Worm (Caenorhabditis elegans): ENCODE data around the gene K10D2.5.

- no peak for TF ChIP-seq unc-39 (tag; optimal IDR thresholded peaks at IDR 0.05)
- no peak for TF ChIP-seq gmeb-1 (tag; optimal IDR thresholded peaks at IDR 0.05)
- no peak for TF ChIP-seq crh-2 (tag; optimal IDR thresholded peaks at IDR 0.05)
- no peak for TF ChIP-seq aly-2 (tag; optimal IDR thresholded peaks at IDR 0.05)
- TF ChIP-seq ztf-4 (tag; optimal IDR thresholded peaks at IDR 0.05): no peak
- no peak for TF ChIP-seq nhr-77 (tag; optimal IDR thresholded peaks at IDR 0.05)
- TF ChIP-seq nhr-237 (tag; optimal IDR thresholded peaks at IDR 0.05): no peak
- no peak for TF ChIP-seq nhr-11 (tag; optimal IDR thresholded peaks at IDR 0.05)
- no peak for TF ChIP-seq ZK546.5 (tag; optimal IDR thresholded peaks at IDR 0.05)
- no peak for TF ChIP-seq lin-13 (GFP tag; optimal IDR thresholded peaks at IDR 0.05)
- TF ChIP-seq lsy-2 (tag; optimal IDR thresholded peaks at IDR 0.05): no peak
Measured at ce11 chrIII:5155393-5155792, 17.1 kb upstream of the K10D2.5 start.
